Worm (Caenorhabditis elegans): Measurements from ENCODE around the gene DH11.5.

DH11.5 gene

DNA sequence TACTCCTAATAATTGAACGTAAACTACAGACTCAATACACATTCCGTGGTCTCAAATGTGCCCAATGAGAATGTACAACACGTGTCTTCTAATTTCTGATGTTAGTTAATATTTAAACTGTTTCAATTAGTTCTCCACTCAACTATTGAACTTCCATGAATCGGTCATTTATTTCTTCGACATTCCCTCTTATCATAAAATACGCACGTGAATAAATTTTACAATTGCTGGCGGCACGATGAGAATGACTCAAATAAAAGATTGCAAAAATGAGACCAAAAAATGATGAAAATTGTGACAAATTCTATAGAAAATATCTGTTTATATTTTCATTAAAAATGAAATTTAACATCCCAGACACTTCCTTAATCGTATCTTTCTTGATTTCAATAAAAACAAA is 28.3 kb downstream of the DH11.5 start:
- TF ChIP-seq ces-1 (GFP tag; optimal IDR thresholded peaks at IDR 0.05) (no peak), lin-32 (GFP tag; optimal IDR thresholded peaks at IDR 0.05) (no peak), zip-8 (tag; optimal IDR thresholded peaks at IDR 0.05) (no peak), bed-3 (GFP tag; optimal IDR thresholded peaks at IDR 0.05) (no peak), elt-1 (tag; optimal IDR thresholded peaks at IDR 0.05; ENCODE audit: borderline replicate concordance, insufficient read depth) (no peak), lsy-2 (tag; optimal IDR thresholded peaks at IDR 0.05) (no peak), nhr-28 (tag; optimal IDR thresholded peaks at IDR 0.05) (no peak), unc-120 (tag; optimal IDR thresholded peaks at IDR 0.05; ENCODE audit: poor library complexity, severe bottlenecking) (no peak)

DNA sequence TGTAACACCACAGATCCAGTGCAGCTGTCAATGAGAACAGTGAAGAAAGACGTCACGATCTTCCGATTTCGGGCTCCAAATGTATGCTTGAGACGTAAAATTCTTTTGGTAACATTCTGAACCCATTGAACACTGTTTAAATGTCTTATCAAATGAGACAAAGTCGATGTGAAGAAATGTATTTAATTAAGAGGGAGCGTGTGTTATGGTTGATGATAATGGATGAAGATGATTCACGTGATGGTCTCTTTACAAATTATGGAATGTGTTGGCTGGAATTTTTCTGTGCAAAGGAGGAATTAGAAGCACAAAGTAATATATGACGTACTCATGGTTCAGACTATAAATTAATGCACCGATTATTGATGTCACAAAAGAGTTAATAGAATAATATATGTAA is 30.6 kb downstream of the DH11.5 start:
- no peak for TF ChIP-seq ceh-83 (GFP tag; optimal IDR thresholded peaks at IDR 0.05)
- TF ChIP-seq nhr-2 (tag; optimal IDR thresholded peaks at IDR 0.05): no peak
- no peak for TF ChIP-seq mab-5 (tag; optimal IDR thresholded peaks at IDR 0.05)
- no peak for TF ChIP-seq lin-32 (GFP tag; optimal IDR thresholded peaks at IDR 0.05)
- TF ChIP-seq ceh-43 (GFP tag; optimal IDR thresholded peaks at IDR 0.05): no peak
- no peak for TF ChIP-seq ztf-11 (tag; optimal IDR thresholded peaks at IDR 0.05)
- no peak for TF ChIP-seq nhr-237 (tag; optimal IDR thresholded peaks at IDR 0.05)
- TF ChIP-seq lsy-2 (tag; optimal IDR thresholded peaks at IDR 0.05): no peak
- TF ChIP-seq nhr-28 (tag; optimal IDR thresholded peaks at IDR 0.05): no peak
- no peak for TF ChIP-seq lin-13 (tag; optimal IDR thresholded peaks at IDR 0.05)
- no peak for TF ChIP-seq nhr-12 (tag; optimal IDR thresholded peaks at IDR 0.05)

DNA sequence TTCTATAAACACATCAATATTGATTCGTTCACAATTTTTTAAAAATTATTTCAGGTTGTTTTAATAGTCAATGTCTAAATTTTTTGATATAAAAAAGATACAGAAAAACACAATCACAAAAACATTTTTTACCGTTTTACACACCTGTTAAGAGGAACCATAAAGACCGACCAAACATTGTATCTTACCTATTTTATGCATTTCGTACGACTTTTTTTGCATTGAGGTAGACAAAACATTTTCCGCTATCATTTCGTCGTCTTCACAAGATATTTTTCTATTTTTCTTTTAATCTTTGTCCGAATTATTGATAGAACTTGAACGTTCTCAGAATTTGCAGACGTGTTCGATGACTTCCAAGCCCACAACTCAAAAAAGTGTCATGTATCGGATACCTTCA is 31.9 kb downstream of the DH11.5 start, which contains the start of gene glna-2:
Gene glna-2 (plus strand): TSS at position 301 of the 400 bp plus-strand sequence.
- TF ChIP-seq unc-39 (tag; optimal IDR thresholded peaks at IDR 0.05) (no peak), sptf-1 (tag; optimal IDR thresholded peaks at IDR 0.05) (no peak), cnd-1 (tag; optimal IDR thresholded peaks at IDR 0.05) (no peak), blmp-1 (tag; optimal IDR thresholded peaks at IDR 0.05) (no peak), ceh-39 (tag; optimal IDR thresholded peaks at IDR 0.05) (no peak), mls-2 (tag; optimal IDR thresholded peaks at IDR 0.05) (no peak), ztf-11 (tag; optimal IDR thresholded peaks at IDR 0.05) (no peak), mab-5 (tag; optimal IDR thresholded peaks at IDR 0.05) (no peak), nhr-76 (tag; optimal IDR thresholded peaks at IDR 0.05) (no peak), elt-3 (tag; optimal IDR thresholded peaks at IDR 0.05) (no peak), ceh-83 (GFP tag; optimal IDR thresholded peaks at IDR 0.05) (no peak), zip-8 (tag; optimal IDR thresholded peaks at IDR 0.05) (no peak), tbx-8 (GFP tag; optimal IDR thresholded peaks at IDR 0.05) (no peak), bed-3 (GFP tag; optimal IDR thresholded peaks at IDR 0.05) (no peak), nhr-237 (tag; optimal IDR thresholded peaks at IDR 0.05) (no peak), flh-1 (GFP tag; optimal IDR thresholded peaks at IDR 0.05) (no peak), mep-1 (tag; optimal IDR thresholded peaks at IDR 0.05) (no peak), hlh-1 (tag; optimal IDR thresholded peaks at IDR 0.05) (no peak)

DNA sequence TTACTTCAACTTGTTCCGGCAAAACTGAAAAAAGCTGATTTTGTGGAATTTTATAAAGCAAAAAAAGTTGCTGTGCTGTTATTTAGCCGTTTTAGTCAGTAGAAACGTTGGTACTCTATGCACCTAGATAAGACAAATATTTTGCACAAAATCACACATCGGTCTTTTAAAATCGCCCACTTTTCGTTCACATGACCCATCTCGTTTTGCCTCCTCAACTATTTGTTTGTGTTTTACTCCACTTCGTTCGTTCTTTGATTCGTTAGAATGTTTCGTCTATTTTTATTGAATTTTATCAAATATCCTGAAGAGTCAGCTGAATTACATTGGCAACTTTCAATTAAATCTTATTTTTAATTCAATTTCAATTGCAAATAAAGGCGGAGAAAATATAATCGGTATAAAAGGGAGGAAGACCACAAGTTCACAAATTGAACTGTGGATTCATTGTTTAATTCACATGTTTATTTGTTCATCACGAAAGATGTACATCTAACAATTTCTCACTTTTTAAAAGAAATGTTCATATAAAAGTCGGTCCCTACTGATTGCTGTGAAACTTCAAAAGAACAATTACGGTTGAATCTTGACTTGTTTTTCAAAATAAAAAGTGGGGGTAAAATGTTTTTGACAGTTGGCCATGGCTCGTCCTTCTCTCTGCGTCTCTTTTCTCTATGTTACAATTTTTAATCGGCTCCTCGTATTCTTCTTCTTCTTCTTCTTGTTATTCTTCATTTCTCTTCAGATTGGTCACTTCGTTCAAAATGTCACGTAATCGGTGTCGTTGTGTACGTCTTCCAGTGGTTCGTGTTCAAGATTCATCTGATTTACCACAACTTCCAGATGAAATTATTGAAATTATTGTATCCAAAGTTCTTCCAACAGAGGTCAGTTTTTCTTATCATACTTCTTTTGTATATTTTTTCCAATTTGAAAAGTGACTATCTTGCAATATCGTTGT is 35.9 kb downstream of the DH11.5 start, which contains the start of gene DH11.2:
Gene DH11.2 (plus strand): TSS at position 746 of the 961 bp plus-strand sequence.
- TF ChIP-seq hlh-1 (tag; optimal IDR thresholded peaks at IDR 0.05) (peak; percentile 26), elt-3 (tag; optimal IDR thresholded peaks at IDR 0.05) (no peak)

DNA sequence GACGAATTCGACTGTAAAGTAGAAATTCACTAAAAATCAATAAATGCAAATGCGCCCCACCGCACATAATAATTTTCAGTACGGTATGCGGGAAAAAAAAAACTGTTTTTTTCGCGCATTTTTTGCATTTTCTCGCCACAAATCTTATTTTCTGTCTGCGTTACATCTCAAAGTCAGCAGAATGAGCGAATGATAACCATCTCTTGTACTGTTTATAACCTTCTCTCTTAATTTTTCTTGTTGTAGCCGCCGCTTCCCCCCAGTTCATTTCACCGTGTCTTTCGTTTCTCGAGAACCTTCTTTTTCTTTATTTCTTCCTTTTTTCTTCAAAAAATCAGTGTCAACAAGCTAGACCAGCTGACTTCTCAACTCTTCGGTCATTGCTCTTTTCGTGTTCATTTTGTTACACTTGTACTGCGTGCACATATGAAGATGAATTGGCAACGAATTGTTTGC is 39.1 kb downstream of the DH11.5 start:
- TF ChIP-seq lsy-2 (tag; optimal IDR thresholded peaks at IDR 0.05) (peak; percentile 58), mab-5 (tag; optimal IDR thresholded peaks at IDR 0.05) (no peak), hlh-1 (tag; optimal IDR thresholded peaks at IDR 0.05) (peak; percentile 53), ces-1 (GFP tag; optimal IDR thresholded peaks at IDR 0.05) (peak; percentile 2)

DNA sequence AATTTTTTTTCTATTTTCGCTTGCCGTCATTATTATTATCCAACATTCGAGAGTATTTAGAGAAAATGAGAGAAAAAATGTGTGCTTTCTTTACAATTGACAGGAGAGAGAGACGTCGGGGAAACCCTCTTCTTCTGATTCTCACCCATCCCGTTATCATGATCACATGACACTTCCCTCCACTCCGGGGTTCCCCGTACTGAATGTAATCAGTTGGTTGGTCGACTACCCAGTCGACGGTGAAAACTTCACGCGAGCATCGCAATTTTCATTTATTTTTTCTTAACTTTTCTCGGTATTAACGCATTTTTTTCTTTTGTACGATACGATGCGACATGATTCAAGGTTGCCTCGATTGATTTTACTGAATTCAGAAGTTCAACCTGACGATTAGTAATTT is 39.8 kb downstream of the DH11.5 start:
- no peak for TF ChIP-seq sem-2 (GFP tag; optimal IDR thresholded peaks at IDR 0.05)
- no peak for TF ChIP-seq elt-3 (tag; optimal IDR thresholded peaks at IDR 0.05)
- no peak for TF ChIP-seq drap-1 (GFP tag; optimal IDR thresholded peaks at IDR 0.05)
- TF ChIP-seq tbx-8 (GFP tag; optimal IDR thresholded peaks at IDR 0.05): no peak
- no peak for TF ChIP-seq ham-2 (GFP tag; optimal IDR thresholded peaks at IDR 0.05)
- no peak for TF ChIP-seq sptf-1 (tag; optimal IDR thresholded peaks at IDR 0.05)
- no peak for TF ChIP-seq lin-13 (tag; optimal IDR thresholded peaks at IDR 0.05)
- TF ChIP-seq ces-1 (GFP tag; optimal IDR thresholded peaks at IDR 0.05): no peak
- no peak for TF ChIP-seq bed-3 (GFP tag; optimal IDR thresholded peaks at IDR 0.05)
- no peak for TF ChIP-seq blmp-1 (tag; optimal IDR thresholded peaks at IDR 0.05)
- TF ChIP-seq nhr-12 (tag; optimal IDR thresholded peaks at IDR 0.05): no peak
- no peak for TF ChIP-seq ceh-83 (GFP tag; optimal IDR thresholded peaks at IDR 0.05)
- no peak for TF ChIP-seq lin-32 (GFP tag; optimal IDR thresholded peaks at IDR 0.05)
- TF ChIP-seq flh-1 (GFP tag; optimal IDR thresholded peaks at IDR 0.05): no peak
- no peak for TF ChIP-seq elt-1 (tag; optimal IDR thresholded peaks at IDR 0.05; ENCODE audit: borderline replicate concordance, insufficient read depth)
- TF ChIP-seq mls-2 (tag; optimal IDR thresholded peaks at IDR 0.05): no peak
